Fruit fly (Drosophila melanogaster) whole organism, pupa: ENCODE data around the gene CG31111.

Experiments used
- CG10348 ChIP-seq: fragments of 200-800 bp; sonication (Bioruptor generic); IDR thresholded peaks from 2 replicates; pipeline ENCODE4 v1.3.6; 2022; ENCODE audit warnings: missing biosample characterization, missing genetic modification characterization
- CG12605 ChIP-seq: fragments of 200-800 bp; sonication (Bioruptor generic); IDR thresholded peaks from 2 replicates; pipeline ENCODE4 v1.3.6; 2022; ENCODE audit warnings: missing biosample characterization, missing genetic modification characterization
- CG13204 ChIP-seq: fragments of 200-800 bp; sonication (Bioruptor generic); optimal IDR thresholded peaks from 2 replicates; lab custom pipeline; 2018; ENCODE audit warnings: missing biosample characterization, mild to moderate bottlenecking, missing genetic modification characterization, moderate library complexity
- CG14655 ChIP-seq: fragments of 200-800 bp; sonication (Bioruptor generic); optimal IDR thresholded peaks from 3 replicates; lab custom pipeline; 2017; ENCODE audit warnings: mild to moderate bottlenecking, missing biosample characterization, missing genetic modification reagents, missing genetic modification characterization
- CG15710 ChIP-seq: fragments of 200-800 bp; sonication (Bioruptor generic); optimal IDR thresholded peaks from 2 replicates; lab custom pipeline; 2018; ENCODE audit warnings: missing biosample characterization, mild to moderate bottlenecking, missing genetic modification characterization, moderate library complexity
- CG17806 ChIP-seq: fragments of 200-800 bp; sonication (Bioruptor generic); optimal IDR thresholded peaks from 2 replicates; lab custom pipeline; 2018; ENCODE audit warnings: missing biosample characterization, mild to moderate bottlenecking, missing genetic modification characterization, moderate library complexity
- CG32121 ChIP-seq: fragments of 200-800 bp; sonication (Bioruptor generic); IDR thresholded peaks from 2 replicates; pipeline ENCODE4 v1.3.6; 2022; ENCODE audit warnings: missing biosample characterization, missing genetic modification characterization
- CG34367 ChIP-seq: fragments of 200-800 bp; sonication (Bioruptor generic); optimal IDR thresholded peaks from 2 replicates; lab custom pipeline; 2018; ENCODE audit warnings: missing biosample characterization, mild to moderate bottlenecking, missing genetic modification characterization
- CG4496 ChIP-seq: fragments of 200-800 bp; sonication (Bioruptor generic); IDR thresholded peaks from 3 replicates; pipeline ENCODE4 v1.3.6; 2022; ENCODE audit warnings: missing biosample characterization, missing genetic modification characterization
- CG8159 ChIP-seq: fragments of 200-800 bp; sonication (Bioruptor generic); optimal IDR thresholded peaks from 3 replicates; lab custom pipeline; 2018; ENCODE audit warnings: missing biosample characterization, mild to moderate bottlenecking, missing genetic modification characterization, moderate library complexity
- CG8301 ChIP-seq: fragments of 200-800 bp; sonication (Bioruptor generic); optimal IDR thresholded peaks from 2 replicates; lab custom pipeline; 2018; ENCODE audit warnings: missing biosample characterization, mild to moderate bottlenecking, missing genetic modification characterization
- CG9948 ChIP-seq: fragments of 200-800 bp; sonication (Bioruptor generic); optimal IDR thresholded peaks from 2 replicates; lab custom pipeline; 2018; ENCODE audit warnings: missing biosample characterization, mild to moderate bottlenecking, missing genetic modification characterization, moderate library complexity
- D1 ChIP-seq: fragments of 200-800 bp; sonication (Bioruptor generic); optimal IDR thresholded peaks from 2 replicates; lab custom pipeline; 2018; ENCODE audit warnings: missing biosample characterization, mild to moderate bottlenecking, missing genetic modification characterization, moderate library complexity
- EcR ChIP-seq: fragments of 200-800 bp; sonication (Bioruptor generic); optimal IDR thresholded peaks from 3 replicates; lab custom pipeline; 2019; ENCODE audit warnings: missing biosample characterization, missing genetic modification characterization, mild to moderate bottlenecking, moderate library complexity, missing genetic modification reagents
- Ets98B ChIP-seq: fragments of 200-800 bp; sonication (Bioruptor generic); IDR thresholded peaks from 2 replicates; pipeline ENCODE4 v1.3.6; 2022; ENCODE audit warnings: missing biosample characterization, missing genetic modification characterization
- Pif1A ChIP-seq: fragments of 200-800 bp; sonication (Bioruptor generic); optimal IDR thresholded peaks from 3 replicates; lab custom pipeline; 2016; ENCODE audit warnings: missing biosample characterization, missing genetic modification characterization
- Pif1B ChIP-seq: fragments of 200-800 bp; sonication (Bioruptor generic); optimal IDR thresholded peaks from 3 replicates; lab custom pipeline; 2016; ENCODE audit warnings: missing biosample characterization, missing genetic modification characterization
- Snoo ChIP-seq: fragments of 200-800 bp; sonication (Bioruptor generic); optimal IDR thresholded peaks from 3 replicates; lab custom pipeline; 2017; ENCODE audit warnings: missing biosample characterization, mild to moderate bottlenecking, missing genetic modification characterization, inconsistent platforms
- fd96Ca ChIP-seq: fragments of 200-800 bp; sonication (Bioruptor generic); IDR thresholded peaks from 3 replicates; pipeline ENCODE4 v1.3.6; 2022; ENCODE audit warnings: missing biosample characterization, missing genetic modification characterization
- gl ChIP-seq: fragments of 200-800 bp; sonication (Bioruptor generic); optimal IDR thresholded peaks from 2 replicates; lab custom pipeline; 2018; ENCODE audit warnings: missing biosample characterization, mild to moderate bottlenecking, missing genetic modification characterization
- rn ChIP-seq: fragments of 200-800 bp; sonication (Bioruptor generic); IDR thresholded peaks from 2 replicates; pipeline ENCODE4 v1.3.6; 2022; ENCODE audit warnings: missing biosample characterization, missing genetic modification characterization

Gene CG31111

DNA sequence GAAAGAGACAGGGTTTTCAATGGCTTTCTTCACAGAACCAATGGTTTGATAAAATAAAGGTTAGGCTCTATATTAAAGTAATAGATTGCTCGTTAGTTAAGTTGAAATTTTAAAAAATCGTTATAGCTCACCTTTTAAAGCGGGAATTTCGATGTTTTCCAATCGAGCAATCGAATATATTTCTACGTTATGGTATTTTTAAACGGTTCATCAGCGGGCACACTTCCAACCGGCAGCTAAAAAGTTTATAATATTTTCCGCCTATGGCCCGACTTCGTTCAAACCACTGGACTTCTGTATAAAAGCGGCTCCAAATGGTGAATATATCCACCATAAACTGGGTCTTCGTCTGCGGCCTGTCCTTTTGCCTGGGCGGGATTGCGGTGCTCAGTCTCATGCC is 32.9 kb downstream of the CG31111 start, which contains the start of gene beta4GalT7:
beta4GalT7 (plus strand) TSS at position 201 of the 400 bp plus-strand sequence.
- TF ChIP-seq rn: no peak
- TF ChIP-seq CG13204: no peak
- no peak for TF ChIP-seq Snoo (tag; lab: Kevin White, UChicago)
- TF ChIP-seq Pif1A (GFP tag; lab: Kevin White, UChicago): no peak
- TF ChIP-seq CG12605: no peak
- no peak for TF ChIP-seq Pif1B
- TF ChIP-seq CG4496 (GFP tag; lab: Robert Waterston, UW): no peak

- no peak for TF ChIP-seq CG8301
- TF ChIP-seq CG34367 (tag; lab: Kevin White, UChicago): no peak
- TF ChIP-seq CG15710 (tag; lab: Kevin White, UChicago): no peak
- TF ChIP-seq Ets98B (GFP tag; lab: Robert Waterston, UW): no peak
- no peak for TF ChIP-seq D1
- no peak for TF ChIP-seq CG17806 (tag; lab: Kevin White, UChicago)
- TF ChIP-seq fd96Ca: no peak
- no peak for TF ChIP-seq gl
- TF ChIP-seq CG4496 (GFP tag; lab: Robert Waterston, UW): no peak
- no peak for TF ChIP-seq CG32121 (GFP tag; lab: Robert Waterston, UW)
- TF ChIP-seq CG13204: no peak
Measured at dm6 chr3R:25012016-25012415, 44.0 kb downstream of the CG31111 start.

dm6 chr3R:25009745-25010446 is 46.1 kb downstream of the CG31111 start:
- peak; percentile 87 for TF ChIP-seq CG8159
- TF ChIP-seq D1: no peak
- peak; percentile 96 for TF ChIP-seq CG14655
- TF ChIP-seq CG12605: peak; percentile 88
- TF ChIP-seq CG8301: peak; percentile 96
- TF ChIP-seq Pif1B: peak; percentile 83
- peak; percentile 85 for TF ChIP-seq CG15710 (tag; lab: Kevin White, UChicago)
- peak; percentile 95 for TF ChIP-seq Ets98B (GFP tag; lab: Robert Waterston, UW)
- TF ChIP-seq CG17806 (tag; lab: Kevin White, UChicago): peak; percentile 87
- TF ChIP-seq CG10348 (GFP tag; lab: Robert Waterston, UW): peak; percentile 51; the same call in 1 of the 2 replicates
- TF ChIP-seq CG34367 (tag; lab: Kevin White, UChicago): peak; percentile 85
- peak; percentile 90 for TF ChIP-seq CG32121 (GFP tag; lab: Robert Waterston, UW)
- peak; percentile 87 for TF ChIP-seq Pif1A (GFP tag; lab: Kevin White, UChicago)
- peak; percentile 81 for TF ChIP-seq rn
- peak; percentile 88 for TF ChIP-seq CG9948
- TF ChIP-seq gl: peak; percentile 81
- peak; percentile 72 for TF ChIP-seq CG13204
- peak; percentile 84 for TF ChIP-seq EcR
- TF ChIP-seq Snoo (tag; lab: Kevin White, UChicago): no peak
- peak; percentile 95 for TF ChIP-seq CG4496 (GFP tag; lab: Robert Waterston, UW)
- TF ChIP-seq fd96Ca: peak; percentile 93
- TF ChIP-seq, all 21 proteins: peak for 19

dm6 chr3R:25005748-25006147 is 50.2 kb downstream of the CG31111 start:
- TF ChIP-seq Ets98B (GFP tag; lab: Robert Waterston, UW) (no peak), Snoo (tag; lab: Kevin White, UChicago) (no peak)
- TF ChIP-seq, all 21 proteins: peak for 0
